Fruit fly (Drosophila melanogaster) whole organism, embryonic: ENCODE measurements around the gene Gale.

Experiments used
- Asciz ChIP-seq: fragments of 200-800 bp; sonication (Bioruptor generic); optimal IDR thresholded peaks from 2 replicates; lab custom pipeline; 2017; ENCODE audit warnings: missing biosample characterization, mild to moderate bottlenecking, missing genetic modification characterization, missing genetic modification reagents
- Atf6 ChIP-seq: fragments of 200-800 bp; sonication (Bioruptor generic); IDR thresholded peaks from 2 replicates; pipeline ENCODE4 v1.3.6; 2022; ENCODE audit warnings: missing biosample characterization, missing genetic modification characterization
- Bteb2 ChIP-seq: fragments of 200-800 bp; sonication (Bioruptor generic); optimal IDR thresholded peaks from 2 replicates; lab custom pipeline; 2016; ENCODE audit warnings: missing biosample characterization, missing genetic modification characterization
- CG10543 ChIP-seq: fragments of 200-800 bp; sonication (Bioruptor generic); optimal IDR thresholded peaks from 3 replicates; lab custom pipeline; 2017; ENCODE audit warnings: missing biosample characterization, mild to moderate bottlenecking, missing genetic modification characterization, moderate library complexity
- CG13424 ChIP-seq: fragments of 200-800 bp; sonication (Bioruptor generic); optimal IDR thresholded peaks from 2 replicates; lab custom pipeline; 2019; ENCODE audit warnings: missing biosample characterization, mild to moderate bottlenecking, missing genetic modification characterization, moderate library complexity
- CG14014 ChIP-seq: fragments of 200-800 bp; sonication (Bioruptor generic); IDR thresholded peaks from 2 replicates; pipeline ENCODE4 v1.3.6; 2022; ENCODE audit warnings: missing biosample characterization, missing genetic modification characterization
- CG14441 ChIP-seq: fragments of 200-800 bp; sonication (Bioruptor generic); IDR thresholded peaks from 2 replicates; pipeline ENCODE4 v1.3.6; 2022; ENCODE audit warnings: missing biosample characterization, missing genetic modification characterization
- CG17186 ChIP-seq: fragments of 200-800 bp; sonication (Bioruptor generic); optimal IDR thresholded peaks from 3 replicates; lab custom pipeline; 2017; ENCODE audit warnings: missing biosample characterization, missing genetic modification reagents, missing genetic modification characterization
- CG1832 ChIP-seq: fragments of 200-800 bp; sonication (Bioruptor generic); optimal IDR thresholded peaks from 2 replicates; lab custom pipeline; 2017; ENCODE audit warnings: missing biosample characterization, mild to moderate bottlenecking, missing genetic modification characterization, inconsistent platforms
- CG18764 ChIP-seq: fragments of 200-800 bp; sonication (Bioruptor generic); optimal IDR thresholded peaks from 3 replicates; lab custom pipeline; 2016; ENCODE audit warnings: missing biosample characterization, missing genetic modification characterization
- CG2120 ChIP-seq: fragments of 200-800 bp; sonication (Bioruptor generic); optimal IDR thresholded peaks from 3 replicates; lab custom pipeline; 2016; ENCODE audit warnings: missing biosample characterization, missing genetic modification characterization
- CG30403 ChIP-seq: fragments of 200-800 bp; sonication (Bioruptor generic); optimal IDR thresholded peaks from 3 replicates; lab custom pipeline; 2016; ENCODE audit warnings: missing biosample characterization, missing genetic modification characterization
- CG30431 ChIP-seq: fragments of 200-800 bp; sonication (Bioruptor generic); optimal IDR thresholded peaks from 2 replicates; lab custom pipeline; 2017; ENCODE audit warnings: missing biosample characterization, missing genetic modification characterization
- CG34376 ChIP-seq: fragments of 200-800 bp; sonication (Bioruptor generic); optimal IDR thresholded peaks from 2 replicates; lab custom pipeline; 2018; ENCODE audit warnings: missing biosample characterization, mild to moderate bottlenecking, missing genetic modification characterization
- CG4424 ChIP-seq: fragments of 200-800 bp; sonication (Bioruptor generic); optimal IDR thresholded peaks from 3 replicates; lab custom pipeline; 2016; ENCODE audit warnings: missing biosample characterization, missing genetic modification characterization
- CG4617 ChIP-seq: fragments of 200-800 bp; sonication (Bioruptor generic); optimal IDR thresholded peaks from 3 replicates; lab custom pipeline; 2016; ENCODE audit warnings: missing biosample characterization, missing genetic modification characterization, borderline replicate concordance
- CG7372 ChIP-seq: fragments of 200-800 bp; sonication (Bioruptor generic); IDR thresholded peaks from 2 replicates; pipeline ENCODE4 v1.3.6; 2022; ENCODE audit warnings: missing biosample characterization, missing genetic modification characterization
- CG9609 ChIP-seq: fragments of 200-800 bp; sonication (Bioruptor generic); optimal IDR thresholded peaks from 3 replicates; lab custom pipeline; 2016; ENCODE audit warnings: missing biosample characterization, missing genetic modification characterization
- Camta ChIP-seq: fragments of 200-800 bp; sonication (Bioruptor generic); optimal IDR thresholded peaks from 2 replicates; lab custom pipeline; 2016; ENCODE audit warnings: missing biosample characterization, missing genetic modification characterization
- CrebB ChIP-seq: fragments of 200-800 bp; sonication (Bioruptor generic); optimal IDR thresholded peaks from 3 replicates; lab custom pipeline; 2018; ENCODE audit warnings: missing biosample characterization, mild to moderate bottlenecking, missing genetic modification characterization
- Dek ChIP-seq: fragments of 200-800 bp; sonication (Bioruptor generic); optimal IDR thresholded peaks from 3 replicates; lab custom pipeline; 2019; ENCODE audit warnings: missing biosample characterization, mild to moderate bottlenecking, missing genetic modification characterization, moderate library complexity
- Dip2 ChIP-seq: fragments of 200-800 bp; sonication (Bioruptor generic); IDR thresholded peaks from 2 replicates; pipeline ENCODE4 v1.3.6; 2022; ENCODE audit warnings: missing biosample characterization, missing genetic modification characterization
- MBD-R2 ChIP-seq: fragments of 200-800 bp; sonication (Bioruptor generic); IDR thresholded peaks from 2 replicates; pipeline ENCODE4 v1.3.6; 2022; ENCODE audit warnings: missing biosample characterization, missing genetic modification characterization
- Nf-YC ChIP-seq: fragments of 200-800 bp; optimal IDR thresholded peaks from 3 replicates; lab custom pipeline; 2019; ENCODE audit warnings: missing biosample characterization, mild to moderate bottlenecking, missing genetic modification characterization, moderate library complexity
- bab2 ChIP-seq: fragments of 200-800 bp; sonication (Bioruptor generic); optimal IDR thresholded peaks from 2 replicates; lab custom pipeline; 2016; ENCODE audit warnings: missing biosample characterization, missing genetic modification characterization
- cad ChIP-seq: fragments of >200 bp; optimal IDR thresholded peaks from 2 replicates; lab custom pipeline; 2017; ENCODE audit warnings: missing biosample characterization, missing genetic modification characterization
- cas ChIP-seq: fragments of 200-800 bp; sonication (Bioruptor generic); IDR thresholded peaks from 2 replicates; pipeline ENCODE4 v1.3.6; 2022; ENCODE audit warnings: missing biosample characterization, missing genetic modification characterization
- chm ChIP-seq: fragments of 200-800 bp; sonication (Bioruptor generic); IDR thresholded peaks from 2 replicates; pipeline ENCODE4 v1.3.6; 2022; ENCODE audit warnings: missing biosample characterization, missing genetic modification characterization
- corto ChIP-seq: fragments of 200-800 bp; sonication (Bioruptor generic); optimal IDR thresholded peaks from 2 replicates; lab custom pipeline; 2016; ENCODE audit warnings: missing biosample characterization, mild to moderate bottlenecking, missing genetic modification characterization, moderate library complexity
- crol ChIP-seq: fragments of 200-800 bp; sonication (Bioruptor generic); IDR thresholded peaks from 2 replicates; pipeline ENCODE4 v1.3.6; 2022; ENCODE audit warnings: missing biosample characterization, missing genetic modification characterization
- en ChIP-seq: fragments of 200-800 bp; sonication (Bioruptor generic); optimal IDR thresholded peaks from 2 replicates; lab custom pipeline; 2016; ENCODE audit warnings: missing biosample characterization, missing genetic modification characterization
- esg ChIP-seq: fragments of 200-800 bp; sonication (Bioruptor generic); conservative IDR thresholded peaks from 2 replicates; pipeline ENCODE4 v1.3.6; 2022; ENCODE audit warnings: missing biosample characterization, missing genetic modification characterization
- fd102C ChIP-seq: fragments of 200-800 bp; sonication (Bioruptor generic); optimal IDR thresholded peaks from 2 replicates; lab custom pipeline; 2018; ENCODE audit warnings: missing biosample characterization, mild to moderate bottlenecking, missing genetic modification characterization, moderate library complexity
- fd96Cb ChIP-seq: fragments of 200-800 bp; sonication (Bioruptor generic); optimal IDR thresholded peaks from 2 replicates; lab custom pipeline; 2018; ENCODE audit warnings: missing biosample characterization, mild to moderate bottlenecking, missing genetic modification characterization, moderate library complexity
- ftz-f1 ChIP-seq: fragments of 200-800 bp; sonication (Bioruptor generic); optimal IDR thresholded peaks from 2 replicates; lab custom pipeline; 2016; ENCODE audit warnings: missing biosample characterization, missing genetic modification characterization
- gro ChIP-seq: fragments of 200-800 bp; sonication (Bioruptor generic); optimal IDR thresholded peaks from 2 replicates; lab custom pipeline; 2016; ENCODE audit warnings: missing biosample characterization, missing genetic modification characterization
- gsb ChIP-seq: fragments of 200-800 bp; sonication (Bioruptor generic); IDR thresholded peaks from 2 replicates; pipeline ENCODE4 v1.3.6; 2022; ENCODE audit warnings: missing biosample characterization, missing genetic modification characterization
- inv ChIP-seq: fragments of 200-800 bp; sonication (Bioruptor generic); IDR thresholded peaks from 2 replicates; pipeline ENCODE4 v1.3.6; 2022; ENCODE audit warnings: missing biosample characterization, missing genetic modification characterization; ENCODE audit not compliant: partially characterized antibody
- kah ChIP-seq: fragments of 200-800 bp; sonication (Bioruptor generic); optimal IDR thresholded peaks from 2 replicates; lab custom pipeline; 2018; ENCODE audit warnings: missing biosample characterization, mild to moderate bottlenecking, missing genetic modification characterization
- knrl ChIP-seq: fragments of 200-800 bp; sonication (Bioruptor generic); IDR thresholded peaks from 3 replicates; pipeline ENCODE4 v1.3.6; 2022; ENCODE audit warnings: missing biosample characterization, missing genetic modification characterization; ENCODE audit not compliant: partially characterized antibody
- nom ChIP-seq: fragments of 200-800 bp; sonication (Bioruptor generic); optimal IDR thresholded peaks from 2 replicates; lab custom pipeline; 2017; ENCODE audit warnings: missing biosample characterization, missing genetic modification characterization, mild to moderate bottlenecking, moderate library complexity, missing genetic modification reagents
- peb ChIP-seq: fragments of 200-800 bp; sonication (Bioruptor generic); IDR thresholded peaks from 2 replicates; pipeline ENCODE4 v1.3.6; 2022; ENCODE audit warnings: missing biosample characterization, missing genetic modification characterization
- pzg ChIP-seq: fragments of 200-800 bp; sonication (Bioruptor generic); optimal IDR thresholded peaks from 3 replicates; lab custom pipeline; 2018; ENCODE audit warnings: missing biosample characterization, mild to moderate bottlenecking, missing genetic modification characterization, moderate library complexity
- rib ChIP-seq: fragments of 200-800 bp; sonication (Bioruptor generic); IDR thresholded peaks from 2 replicates; pipeline ENCODE4 v1.3.6; 2022; ENCODE audit warnings: missing biosample characterization, missing genetic modification characterization
- scrt ChIP-seq: fragments of 200-800 bp; sonication (Bioruptor generic); optimal IDR thresholded peaks from 2 replicates; lab custom pipeline; 2018; ENCODE audit warnings: missing biosample characterization, mild to moderate bottlenecking, missing genetic modification characterization, moderate library complexity
- so ChIP-seq: fragments of 200-800 bp; sonication (Bioruptor generic); IDR thresholded peaks from 3 replicates; pipeline ENCODE4 v1.3.6; 2022; ENCODE audit warnings: missing biosample characterization, missing genetic modification characterization
- sr ChIP-seq: fragments of 200-800 bp; sonication (Bioruptor generic); IDR thresholded peaks from 3 replicates; pipeline ENCODE4 v1.3.6; 2022; ENCODE audit warnings: missing biosample characterization, missing genetic modification characterization
- sug ChIP-seq: fragments of 200-800 bp; optimal IDR thresholded peaks from 2 replicates; lab custom pipeline; 2019; ENCODE audit warnings: missing biosample characterization, mild to moderate bottlenecking, missing genetic modification characterization, moderate library complexity
- twi ChIP-seq: fragments of 200-800 bp; optimal IDR thresholded peaks from 2 replicates; lab custom pipeline; 2019; ENCODE audit warnings: missing biosample characterization, mild to moderate bottlenecking, missing genetic modification characterization, moderate library complexity
- vvl ChIP-seq: fragments of 200-800 bp; sonication (Bioruptor generic); IDR thresholded peaks from 2 replicates; pipeline ENCODE4 v1.3.6; 2022; ENCODE audit warnings: missing biosample characterization, missing genetic modification characterization

Gale gene

DNA sequence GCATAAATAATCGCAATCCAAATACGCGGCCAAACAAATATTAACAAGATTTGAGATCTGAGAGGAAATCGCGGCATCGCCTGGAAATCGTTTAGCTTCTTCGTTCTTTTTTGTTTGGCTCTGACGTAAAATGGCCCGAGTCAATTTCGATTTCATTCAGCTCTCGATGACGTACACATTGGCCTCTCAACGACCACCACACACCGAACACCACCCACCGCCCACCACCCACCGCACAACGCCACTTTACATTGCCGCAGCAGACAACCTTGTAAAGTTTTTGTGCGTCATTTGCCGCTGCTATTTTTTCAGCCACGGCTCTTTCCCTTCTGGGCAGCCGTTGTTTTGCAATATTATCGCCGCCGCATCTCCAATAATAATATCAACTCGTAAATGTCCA, 16.3 kb upstream of the Gale start (continued):
- TF ChIP-seq rib (GFP tag; lab: Robert Waterston, UW) (no peak), bab2 (GFP tag; lab: Kevin White, UChicago) (no peak), sr (GFP tag; lab: Robert Waterston, UW) (peak; percentile 58), CG2120 (no peak), CG18764 (GFP tag; lab: Kevin White, UChicago) (no peak), inv (GFP tag; lab: Robert Waterston, UW) (no peak), CG9609 (GFP tag; lab: Kevin White, UChicago) (no peak), Asciz (no peak), scrt (GFP tag; lab: Kevin White, UChicago) (no peak), chm (GFP tag; lab: Robert Waterston, UW) (0 out of 2 replicates have a peak, but pooled peaks have one; percentile 23), CG14441 (no peak), ftz-f1 (GFP tag; lab: Kevin White, UChicago) (peak; percentile 81), Nf-YC (no peak), pzg (no peak), fd102C (GFP tag; lab: Kevin White, UChicago) (no peak), gsb (no peak), en (no peak), CG13424 (tag; lab: Kevin White, UChicago) (no peak), CG14014 (GFP tag; lab: Robert Waterston, UW) (no peak), sug (tag; lab: Kevin White, UChicago) (peak; percentile 24), CG4617 (no peak), CrebB (tag; lab: Kevin White, UChicago) (no peak), CG34376 (GFP tag; lab: Kevin White, UChicago) (peak; percentile 16), nom (GFP tag; lab: Kevin White, UChicago) (no peak), Camta (GFP tag; lab: Kevin White, UChicago) (no peak), crol (GFP tag; lab: Robert Waterston, UW) (peak; percentile 73), vvl (GFP tag; lab: Robert Waterston, UW) (no peak), CG10543 (GFP tag; lab: Kevin White, UChicago) (peak; percentile 91), CG30431 (no peak), Dek (tag; lab: Kevin White, UChicago) (no peak), twi (tag; lab: Kevin White, UChicago) (no peak), Atf6 (GFP tag; lab: Robert Waterston, UW) (peak; percentile 12; the same call in 1 of the 2 replicates), CG7372 (GFP tag; lab: Robert Waterston, UW) (no peak), CG1832 (GFP tag; lab: Kevin White, UChicago) (no peak), Bteb2 (GFP tag; lab: Kevin White, UChicago) (no peak), so (GFP tag; lab: Robert Waterston, UW) (no peak; the same call in 2 of the 3 replicates), CG17186 (GFP tag; lab: Kevin White, UChicago) (no peak), CG30403 (GFP tag; lab: Kevin White, UChicago) (no peak)

DNA sequence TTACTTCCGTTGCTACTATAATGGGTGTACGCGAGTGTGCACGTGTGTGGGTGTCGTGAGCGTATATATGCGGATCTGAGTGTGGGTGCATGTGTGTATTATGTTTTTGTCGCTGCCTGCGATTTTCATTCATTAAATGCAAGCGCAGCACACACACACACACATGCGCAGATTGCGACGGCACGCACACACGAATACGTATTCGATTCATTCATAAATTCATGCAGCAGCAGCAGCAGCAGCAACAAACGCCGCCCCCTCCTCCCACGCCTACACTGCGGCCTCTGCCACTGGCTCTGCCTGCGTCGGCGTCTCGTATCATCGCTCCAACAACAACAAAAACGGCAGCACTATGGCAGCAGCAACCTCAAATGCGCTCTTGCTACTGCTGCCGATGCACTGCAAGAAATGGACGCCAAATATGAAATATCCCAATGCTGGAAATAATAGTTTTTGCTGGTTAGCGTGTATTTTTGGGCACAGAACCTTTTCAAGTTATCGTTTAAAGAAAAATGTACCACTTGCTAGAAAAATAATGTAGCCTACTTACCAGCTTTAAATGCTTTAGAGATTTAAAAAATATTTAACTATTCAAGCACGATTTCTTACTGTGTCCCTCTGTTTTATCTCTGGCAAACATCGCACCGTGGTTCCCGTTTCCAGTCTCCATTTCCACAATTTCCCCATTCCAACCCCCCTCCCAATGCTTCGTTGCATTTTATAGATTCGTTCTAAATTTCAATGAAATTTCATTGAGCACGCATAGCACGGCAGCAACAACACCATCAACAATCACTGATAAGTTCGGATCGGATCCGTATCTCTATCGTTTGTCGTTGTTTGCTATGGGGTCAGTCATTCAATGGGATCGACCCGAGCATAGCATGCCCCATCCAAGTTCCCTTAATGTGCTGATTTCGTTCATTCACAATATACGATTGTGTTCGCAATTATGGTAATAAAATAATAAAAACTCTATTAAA, 14.8 kb upstream of the Gale start:
- no peak for TF ChIP-seq cad
- TF ChIP-seq peb (GFP tag; lab: Robert Waterston, UW): peak; percentile 84
- peak; percentile 88 for TF ChIP-seq fd96Cb (tag; lab: Kevin White, UChicago)
- TF ChIP-seq knrl (GFP tag; lab: Robert Waterston, UW): 0 out of 3 replicates have a peak, but pooled peaks have one; percentile 23
- no peak for TF ChIP-seq gro (GFP tag; lab: Kevin White, UChicago)
- no peak for TF ChIP-seq corto (GFP tag; lab: Kevin White, UChicago)
- TF ChIP-seq cas: no peak
- no peak for TF ChIP-seq Dip2 (GFP tag; lab: Robert Waterston, UW)
- peak; percentile 86 for TF ChIP-seq esg (GFP tag; lab: Robert Waterston, UW)
- TF ChIP-seq en: peak; percentile 58
- peak; percentile 67 for TF ChIP-seq Dek (tag; lab: Kevin White, UChicago)
- TF ChIP-seq CG4424 (GFP tag; lab: Kevin White, UChicago): peak; percentile 92
- TF ChIP-seq kah: peak; percentile 75
- TF ChIP-seq MBD-R2 (GFP tag; lab: Robert Waterston, UW): peak; percentile 38; the same call in 1 of the 2 replicates
